Worm (Caenorhabditis elegans): ENCODE results near the gene kin-21.

- TF ChIP-seq ama-1 (optimal IDR thresholded peaks at IDR 0.05), result no peak
- peak; percentile 59 for TF ChIP-seq pqm-1 (tag; optimal IDR thresholded peaks at IDR 0.05)
- no peak for TF ChIP-seq unc-62 (GFP tag; optimal IDR thresholded peaks at IDR 0.05)
- TF ChIP-seq lin-39 (tag; optimal IDR thresholded peaks at IDR 0.05), result no peak
- peak; percentile 69 for TF ChIP-seq elt-2 (tag; optimal IDR thresholded peaks at IDR 0.05)
- no peak for TF ChIP-seq snpc-4 (tag; optimal IDR thresholded peaks at IDR 0.05)
- TF ChIP-seq nfya-1 (tag; optimal IDR thresholded peaks at IDR 0.05; ENCODE audit: insufficient read depth), result no peak
- no peak for TF ChIP-seq ZK546.5 (tag; optimal IDR thresholded peaks at IDR 0.05)
- no peak for TF ChIP-seq elt-1 (tag; optimal IDR thresholded peaks at IDR 0.05)
- TF ChIP-seq tbx-2 (tag; optimal IDR thresholded peaks at IDR 0.05), result no peak
- no peak for TF ChIP-seq pha-4 (tag; optimal IDR thresholded peaks at IDR 0.05)
- TF ChIP-seq elt-3 (tag; optimal IDR thresholded peaks at IDR 0.05), result no peak
These were observed 35.2 kb upstream of the kin-21 start, which contains the start of gene T13F2.2 for ce11 chrIV:9797304-9798003.

All from whole organism, L3 larva.